Fruit fly (Drosophila melanogaster): ENCODE results near the gene CG32228.

Gene CG32228

dm6 chr3L:20221412-20221864, 44.2 kb upstream of the CG32228 start, which contains the start of gene CG17145 (continued):
- TF ChIP-seq inv (GFP tag; IDR thresholded peaks at IDR 0.05; ENCODE audit: partially characterized antibody), result no peak
- peak; percentile 6 for TF ChIP-seq BtbVII (GFP tag; optimal IDR thresholded peaks at IDR 0.05)
- TF ChIP-seq Abd-B (GFP tag; optimal IDR thresholded peaks at IDR 0.05), result no peak
- no peak for TF ChIP-seq ara (GFP tag; IDR thresholded peaks at IDR 0.05)
- no peak for TF ChIP-seq eyg (GFP tag; optimal IDR thresholded peaks at IDR 0.05)
- TF ChIP-seq CG2678 (tag; optimal IDR thresholded peaks at IDR 0.05), result peak; percentile 63
- TF ChIP-seq CG2120 (GFP tag; optimal IDR thresholded peaks at IDR 0.05), result peak; percentile 63
- TF ChIP-seq schlank (tag; optimal IDR thresholded peaks at IDR 0.05), result no peak
- TF ChIP-seq CG34376 (GFP tag; optimal IDR thresholded peaks at IDR 0.05), result peak; percentile 40
- no peak for TF ChIP-seq Myb (GFP tag; optimal IDR thresholded peaks at IDR 0.05)
- no peak for TF ChIP-seq CG4820 (GFP tag; optimal IDR thresholded peaks at IDR 0.05)
- no peak for TF ChIP-seq CG11398 (GFP tag; optimal IDR thresholded peaks at IDR 0.05)
- peak; percentile 27 for TF ChIP-seq CG15514 (GFP tag; optimal IDR thresholded peaks at IDR 0.05)
- no peak for TF ChIP-seq E2f2 (GFP tag; IDR thresholded peaks at IDR 0.05)
- no peak for TF ChIP-seq dm (GFP tag; optimal IDR thresholded peaks at IDR 0.05)
- TF ChIP-seq CG12659 (GFP tag; optimal IDR thresholded peaks at IDR 0.05), result peak; percentile 38
- no peak for TF ChIP-seq toy (GFP tag; IDR thresholded peaks at IDR 0.05)
- no peak for TF ChIP-seq wdn (GFP tag; IDR thresholded peaks at IDR 0.05)
- no peak for TF ChIP-seq CG10431 (GFP tag; optimal IDR thresholded peaks at IDR 0.05)
- no peak for TF ChIP-seq CG16815 (GFP tag; optimal IDR thresholded peaks at IDR 0.05)
- no peak for TF ChIP-seq hkb (optimal IDR thresholded peaks at IDR 0.05)
- TF ChIP-seq hkb (GFP tag; IDR thresholded peaks at IDR 0.05), result no peak
- TF ChIP-seq da (GFP tag; optimal IDR thresholded peaks at IDR 0.05), result no peak
- no peak for TF ChIP-seq CG6272 (GFP tag; IDR thresholded peaks at IDR 0.05)
- no peak for TF ChIP-seq Hr39 (optimal IDR thresholded peaks at IDR 0.05)
- TF ChIP-seq NFAT (GFP tag; IDR thresholded peaks at IDR 0.05), result no peak
- peak; percentile 46 for TF ChIP-seq sug (tag; optimal IDR thresholded peaks at IDR 0.05)
- no peak for TF ChIP-seq sna (GFP tag; IDR thresholded peaks at IDR 0.05; ENCODE audit: partially characterized antibody)
- no peak for TF ChIP-seq CG14441 (GFP tag; IDR thresholded peaks at IDR 0.05)
- peak; percentile 4 for TF ChIP-seq CG18619 (GFP tag; optimal IDR thresholded peaks at IDR 0.05)
- no peak for TF ChIP-seq CG9876 (GFP tag; optimal IDR thresholded peaks at IDR 0.05)
- no peak for TF ChIP-seq Mes4 (GFP tag; optimal IDR thresholded peaks at IDR 0.05)
- TF ChIP-seq Atf3 (GFP tag; optimal IDR thresholded peaks at IDR 0.05), result no peak
- TF ChIP-seq CG13624 (GFP tag; optimal IDR thresholded peaks at IDR 0.05), result no peak
- TF ChIP-seq sens (GFP tag), result no peak
- peak; percentile 56 for TF ChIP-seq cwo (GFP tag; optimal IDR thresholded peaks at IDR 0.05)
- no peak for TF ChIP-seq CG10462 (GFP tag; optimal IDR thresholded peaks at IDR 0.05)
- TF ChIP-seq org-1 (GFP tag; optimal IDR thresholded peaks at IDR 0.05), result no peak
- TF ChIP-seq H2.0 (GFP tag; IDR thresholded peaks at IDR 0.05), result no peak
- TF ChIP-seq CoRest (tag; optimal IDR thresholded peaks at IDR 0.05), result peak; percentile 52
- TF ChIP-seq lov (optimal IDR thresholded peaks at IDR 0.05), result no peak
- TF ChIP-seq lov (GFP tag; IDR thresholded peaks at IDR 0.05), result no peak
- peak; percentile 68 for TF ChIP-seq Atf6 (GFP tag; IDR thresholded peaks at IDR 0.05)
- TF ChIP-seq dimm (GFP tag; IDR thresholded peaks at IDR 0.05), result no peak
- TF ChIP-seq CG3281 (GFP tag; optimal IDR thresholded peaks at IDR 0.05), result peak; percentile 68
- no peak for TF ChIP-seq crc (GFP tag; optimal IDR thresholded peaks at IDR 0.05)
- TF ChIP-seq CG18599 (GFP tag; optimal IDR thresholded peaks at IDR 0.05), result peak; percentile 52
- no peak for TF ChIP-seq CG6791 (GFP tag; IDR thresholded peaks at IDR 0.05; ENCODE audit: partially characterized antibody)
- TF ChIP-seq CG1792 (GFP tag; optimal IDR thresholded peaks at IDR 0.05), result no peak
- TF ChIP-seq dpn (GFP tag; optimal IDR thresholded peaks at IDR 0.05), result no peak
- no peak for TF ChIP-seq CG32767 (GFP tag; IDR thresholded peaks at IDR 0.05)
- no peak for TF ChIP-seq Deaf1 (tag; optimal IDR thresholded peaks at IDR 0.05)
- TF ChIP-seq CG11560 (tag; IDR thresholded peaks at IDR 0.05), result no peak
- TF ChIP-seq sisA (GFP tag; IDR thresholded peaks at IDR 0.05), result no peak
